Fruit fly (Drosophila melanogaster) whole organism, embryonic: Measurements from ENCODE around the gene Atg18b.
A peak's percentile ranks its signal among the peaks of the same experiment; 100 is the strongest.

Experiments used
- CG10267 ChIP-seq: fragments of 200-800 bp; sonication (Bioruptor generic); optimal IDR thresholded peaks from 2 replicates; lab custom pipeline; 2018; ENCODE audit warnings: missing biosample characterization, mild to moderate bottlenecking, missing genetic modification characterization, moderate library complexity
- CG10274 ChIP-seq: fragments of 200-800 bp; sonication (Bioruptor generic); optimal IDR thresholded peaks from 3 replicates; lab custom pipeline; 2017; ENCODE audit warnings: missing biosample characterization, mild to moderate bottlenecking, missing genetic modification characterization
- CG10431 ChIP-seq: fragments of 200-800 bp; sonication (Bioruptor generic); optimal IDR thresholded peaks from 3 replicates; lab custom pipeline; 2018; ENCODE audit warnings: missing biosample characterization, mild to moderate bottlenecking, missing genetic modification characterization
- CG11085 ChIP-seq: fragments of 200-800 bp; sonication (Bioruptor generic); IDR thresholded peaks from 2 replicates; pipeline ENCODE4 v1.3.6; 2022; ENCODE audit warnings: missing biosample characterization, missing genetic modification characterization
- CG12219 ChIP-seq: fragments of 200-800 bp; sonication (Bioruptor generic); optimal IDR thresholded peaks from 3 replicates; lab custom pipeline; 2018; ENCODE audit warnings: missing biosample characterization, mild to moderate bottlenecking, missing genetic modification characterization
- CG12391 ChIP-seq: fragments of 200-800 bp; sonication (Bioruptor generic); optimal IDR thresholded peaks from 3 replicates; lab custom pipeline; 2018; ENCODE audit warnings: missing biosample characterization, mild to moderate bottlenecking, missing genetic modification characterization, moderate library complexity
- CG14965 ChIP-seq: fragments of 200-800 bp; sonication (Bioruptor generic); optimal IDR thresholded peaks from 2 replicates; lab custom pipeline; 2016; ENCODE audit warnings: missing biosample characterization, missing genetic modification characterization, borderline replicate concordance
- CG1529 ChIP-seq: fragments of 200-800 bp; sonication (Bioruptor generic); optimal IDR thresholded peaks from 3 replicates; lab custom pipeline; 2018; ENCODE audit warnings: missing biosample characterization, missing genetic modification characterization
- CG18476 ChIP-seq: fragments of 200-800 bp; sonication (Bioruptor generic); optimal IDR thresholded peaks from 2 replicates; lab custom pipeline; 2016; ENCODE audit warnings: missing biosample characterization, mild to moderate bottlenecking, missing genetic modification characterization
- CG2120 ChIP-seq: fragments of 200-800 bp; sonication (Bioruptor generic); optimal IDR thresholded peaks from 3 replicates; lab custom pipeline; 2016; ENCODE audit warnings: missing biosample characterization, missing genetic modification characterization
- CG2199 ChIP-seq: fragments of 200-800 bp; sonication (Bioruptor generic); IDR thresholded peaks from 3 replicates; pipeline ENCODE4 v1.3.6; 2022; ENCODE audit warnings: missing biosample characterization, missing genetic modification characterization
- CG30020 ChIP-seq: fragments of 200-800 bp; optimal IDR thresholded peaks from 2 replicates; lab custom pipeline; 2019; ENCODE audit warnings: missing biosample characterization, mild to moderate bottlenecking, missing genetic modification characterization, moderate library complexity
- CG3065 ChIP-seq: fragments of 200-800 bp; sonication (Bioruptor generic); optimal IDR thresholded peaks from 2 replicates; lab custom pipeline; 2016; ENCODE audit warnings: missing biosample characterization, missing genetic modification characterization
- CG34422 ChIP-seq: fragments of 200-800 bp; sonication (Bioruptor generic); IDR thresholded peaks from 3 replicates; pipeline ENCODE4 v1.3.6; 2022; ENCODE audit warnings: missing biosample characterization, missing genetic modification characterization
- CG8281 ChIP-seq: fragments of 200-800 bp; sonication (Bioruptor generic); optimal IDR thresholded peaks from 2 replicates; lab custom pipeline; 2018; ENCODE audit warnings: missing biosample characterization, mild to moderate bottlenecking, missing genetic modification characterization, moderate library complexity
- CG8944 ChIP-seq: fragments of 200-800 bp; sonication (Bioruptor generic); optimal IDR thresholded peaks from 3 replicates; lab custom pipeline; 2016; ENCODE audit warnings: missing biosample characterization, missing genetic modification characterization
- CHES-1-like ChIP-seq: fragments of 200-800 bp; sonication (Bioruptor generic); optimal IDR thresholded peaks from 2 replicates; lab custom pipeline; 2016; ENCODE audit warnings: missing biosample characterization, missing genetic modification characterization
- Dek ChIP-seq: fragments of 200-800 bp; sonication (Bioruptor generic); optimal IDR thresholded peaks from 3 replicates; lab custom pipeline; 2019; ENCODE audit warnings: missing biosample characterization, mild to moderate bottlenecking, missing genetic modification characterization, moderate library complexity
- Dp ChIP-seq: fragments of 200-800 bp; sonication (Bioruptor generic); optimal IDR thresholded peaks from 2 replicates; lab custom pipeline; 2018; ENCODE audit warnings: missing biosample characterization, mild to moderate bottlenecking, missing genetic modification characterization, moderate library complexity
- E2f1 ChIP-seq: fragments of 200-800 bp; sonication (Bioruptor generic); IDR thresholded peaks from 2 replicates; pipeline ENCODE4 v1.3.6; 2022; ENCODE audit warnings: missing biosample characterization, missing genetic modification characterization
- E2f2 ChIP-seq: fragments of 200-800 bp; sonication (Bioruptor generic); IDR thresholded peaks from 2 replicates; pipeline ENCODE4 v1.3.6; 2022; ENCODE audit warnings: missing biosample characterization, missing genetic modification characterization
- ERR ChIP-seq: fragments of 200-800 bp; sonication (Bioruptor generic); optimal IDR thresholded peaks from 2 replicates; lab custom pipeline; 2016; ENCODE audit warnings: missing biosample characterization, missing genetic modification characterization
- Hey ChIP-seq: fragments of 200-800 bp; sonication (Bioruptor generic); optimal IDR thresholded peaks from 3 replicates; lab custom pipeline; 2018; ENCODE audit warnings: missing biosample characterization, mild to moderate bottlenecking, missing genetic modification characterization
- HmgD ChIP-seq: fragments of 200-800 bp; sonication (Bioruptor generic); optimal IDR thresholded peaks from 3 replicates; lab custom pipeline; 2016; ENCODE audit warnings: missing biosample characterization, missing genetic modification characterization
- MBD-R2 ChIP-seq: fragments of 200-800 bp; sonication (Bioruptor generic); IDR thresholded peaks from 2 replicates; pipeline ENCODE4 v1.3.6; 2022; ENCODE audit warnings: missing biosample characterization, missing genetic modification characterization
- Nf-YC ChIP-seq: fragments of 200-800 bp; optimal IDR thresholded peaks from 3 replicates; lab custom pipeline; 2019; ENCODE audit warnings: missing biosample characterization, mild to moderate bottlenecking, missing genetic modification characterization, moderate library complexity
- Pdp1 ChIP-seq, 2 experiments: fragments of 200-800 bp; sonication (Bioruptor generic); optimal IDR thresholded peaks; 3 replicates each; lab custom pipeline; 2016; ENCODE audit warnings: missing biosample characterization in 2 of 2, missing genetic modification characterization in 2 of 2, mild to moderate bottlenecking in 1 of 2, moderate library complexity in 1 of 2
- Side ChIP-seq: fragments of 200-800 bp; sonication (Bioruptor generic); optimal IDR thresholded peaks from 2 replicates; lab custom pipeline; 2016; ENCODE audit warnings: missing biosample characterization, missing genetic modification characterization
- Sox100B ChIP-seq: fragments of 200-800 bp; sonication (Bioruptor generic); optimal IDR thresholded peaks from 3 replicates; lab custom pipeline; 2018; ENCODE audit warnings: missing biosample characterization, mild to moderate bottlenecking, missing genetic modification characterization
- bigmax ChIP-seq: fragments of 200-800 bp; sonication (Bioruptor generic); optimal IDR thresholded peaks from 2 replicates; lab custom pipeline; 2018; ENCODE audit warnings: missing biosample characterization, mild to moderate bottlenecking, missing genetic modification characterization
- cas ChIP-seq: fragments of 200-800 bp; sonication (Bioruptor generic); IDR thresholded peaks from 2 replicates; pipeline ENCODE4 v1.3.6; 2022; ENCODE audit warnings: missing biosample characterization, missing genetic modification characterization
- cg ChIP-seq: fragments of 200-800 bp; sonication (Bioruptor generic); optimal IDR thresholded peaks from 3 replicates; lab custom pipeline; 2019; ENCODE audit warnings: missing biosample characterization, mild to moderate bottlenecking, missing genetic modification characterization, moderate library complexity
- da ChIP-seq: fragments of 200-800 bp; sonication (Bioruptor generic); optimal IDR thresholded peaks from 2 replicates; lab custom pipeline; 2016; ENCODE audit warnings: missing biosample characterization, missing genetic modification characterization
- dm ChIP-seq: fragments of 200-800 bp; sonication (Bioruptor generic); optimal IDR thresholded peaks from 3 replicates; lab custom pipeline; 2016; ENCODE audit warnings: missing biosample characterization, missing genetic modification characterization
- gsb-n ChIP-seq: fragments of 200-800 bp; sonication (Bioruptor generic); optimal IDR thresholded peaks from 3 replicates; lab custom pipeline; 2018; ENCODE audit warnings: missing biosample characterization, mild to moderate bottlenecking, missing genetic modification characterization
- hb ChIP-seq: fragments of 200-800 bp; sonication (Bioruptor generic); IDR thresholded peaks from 3 replicates; pipeline ENCODE4 v1.3.6; 2022; ENCODE audit warnings: missing biosample characterization, missing genetic modification characterization; ENCODE audit not compliant: partially characterized antibody
- insv ChIP-seq, 2 experiments: fragments of 200-800 bp; sonication (Bioruptor generic); optimal IDR thresholded peaks; 3 replicates each; lab custom pipeline; 2016 to 2018; ENCODE audit warnings: missing biosample characterization in 2 of 2, missing genetic modification characterization in 2 of 2
- inv ChIP-seq: fragments of 200-800 bp; sonication (Bioruptor generic); IDR thresholded peaks from 2 replicates; pipeline ENCODE4 v1.3.6; 2022; ENCODE audit warnings: missing biosample characterization, missing genetic modification characterization; ENCODE audit not compliant: partially characterized antibody
- mld ChIP-seq: fragments of 200-800 bp; sonication (Bioruptor generic); IDR thresholded peaks from 3 replicates; pipeline ENCODE4 v1.3.6; 2022; ENCODE audit warnings: missing biosample characterization, missing genetic modification characterization; ENCODE audit not compliant: partially characterized antibody
- pan ChIP-seq, 4 experiments: fragments of >200 bp in 3 of 4; fragments of 200-800 bp in 1 of 4; sonication (Bioruptor generic) in 1 of 4; optimal IDR thresholded peaks in 3 of 4; IDR thresholded peaks in 1 of 4; 2 replicates each; pipeline versions ENCODE4 v1.3.6 to Lab custom; 2017 to 2022; ENCODE audit warnings: missing biosample characterization in 2 of 4, missing genetic modification characterization in 2 of 4, mixed read lengths in 1 of 4
- rib ChIP-seq: fragments of 200-800 bp; sonication (Bioruptor generic); IDR thresholded peaks from 2 replicates; pipeline ENCODE4 v1.3.6; 2022; ENCODE audit warnings: missing biosample characterization, missing genetic modification characterization
- sens-2 ChIP-seq: fragments of 200-800 bp; sonication (Bioruptor generic); IDR thresholded peaks from 2 replicates; pipeline ENCODE4 v1.3.6; 2022; ENCODE audit warnings: missing biosample characterization, missing genetic modification characterization
- slbo ChIP-seq: fragments of 200-800 bp; sonication (Bioruptor generic); IDR thresholded peaks from 2 replicates; pipeline ENCODE4 v1.3.6; 2022; ENCODE audit warnings: missing biosample characterization, missing genetic modification characterization
- tll ChIP-seq, 2 experiments: fragments of 200-800 bp in 1 of 2; fragments of >200 bp in 1 of 2; sonication (Bioruptor generic) in 1 of 2; optimal IDR thresholded peaks; 2 replicates each; lab custom pipeline; 2017 to 2019; ENCODE audit warnings: missing biosample characterization in 2 of 2, missing genetic modification characterization in 2 of 2, mild to moderate bottlenecking in 1 of 2, moderate library complexity in 1 of 2
- tx ChIP-seq: fragments of 200-800 bp; sonication (Bioruptor generic); optimal IDR thresholded peaks from 2 replicates; lab custom pipeline; 2016; ENCODE audit warnings: missing biosample characterization, missing genetic modification characterization
- zfh1 ChIP-seq: fragments of 200-800 bp; sonication (Bioruptor generic); IDR thresholded peaks from 3 replicates; pipeline ENCODE4 v1.3.6; 2022; ENCODE audit warnings: missing biosample characterization, missing genetic modification characterization

Atg18b gene

DNA sequence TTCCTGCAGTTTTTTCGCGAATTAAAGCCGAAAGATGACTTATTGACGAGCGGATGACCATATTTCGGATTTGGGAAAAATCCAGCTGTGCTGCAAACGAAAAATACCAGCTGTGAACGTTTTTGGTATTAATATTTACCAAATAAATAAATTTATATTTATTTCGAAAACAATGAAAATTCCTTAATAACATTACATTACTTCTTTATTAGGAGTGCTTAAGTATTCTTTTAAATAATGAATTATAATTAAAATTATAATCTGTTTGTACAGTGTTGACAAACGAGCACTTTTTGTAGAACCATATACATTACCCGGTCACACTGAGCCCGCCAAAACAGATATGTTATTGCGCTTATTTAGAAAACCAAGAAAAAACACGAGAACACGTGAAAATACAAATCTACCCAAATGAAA lies 40.7 kb downstream of the Atg18b start, which contains the start of the genes bur and Mcm10 (continued):
- TF ChIP-seq pan (optimal IDR thresholded peaks at IDR 0.05; lab: Kevin White, UChicago): no peak
- no peak for TF ChIP-seq pan (GFP tag; optimal IDR thresholded peaks at IDR 0.05 in 1 of 2, IDR thresholded peaks at IDR 0.05 in 1 of 2)
- TF ChIP-seq Dp (GFP tag; lab: Kevin White, UChicago): peak; percentile 87
- TF ChIP-seq E2f2 (GFP tag; lab: Robert Waterston, UW): peak; percentile 91
- TF ChIP-seq Hey (tag; lab: Kevin White, UChicago): no peak
- TF ChIP-seq slbo (GFP tag; lab: Robert Waterston, UW): no peak
- TF ChIP-seq CG10267 (tag; lab: Kevin White, UChicago): peak; percentile 98
- TF ChIP-seq mld (GFP tag; lab: Robert Waterston, UW): no peak
- TF ChIP-seq HmgD (GFP tag; lab: Kevin White, UChicago): no peak
- TF ChIP-seq CG12391 (tag; lab: Kevin White, UChicago): peak; percentile 65
- no peak for TF ChIP-seq tx
- TF ChIP-seq insv (GFP tag; optimal IDR thresholded peaks at IDR 0.05; lab: Kevin White, UChicago): peak in 1 of 2 experiments; percentile 19
- no peak for TF ChIP-seq inv (GFP tag; lab: Robert Waterston, UW)
- no peak for TF ChIP-seq CG12219 (GFP tag; lab: Kevin White, UChicago)
- peak; percentile 62 for TF ChIP-seq CG30020
- no peak for TF ChIP-seq da (GFP tag; lab: Kevin White, UChicago)

DNA sequence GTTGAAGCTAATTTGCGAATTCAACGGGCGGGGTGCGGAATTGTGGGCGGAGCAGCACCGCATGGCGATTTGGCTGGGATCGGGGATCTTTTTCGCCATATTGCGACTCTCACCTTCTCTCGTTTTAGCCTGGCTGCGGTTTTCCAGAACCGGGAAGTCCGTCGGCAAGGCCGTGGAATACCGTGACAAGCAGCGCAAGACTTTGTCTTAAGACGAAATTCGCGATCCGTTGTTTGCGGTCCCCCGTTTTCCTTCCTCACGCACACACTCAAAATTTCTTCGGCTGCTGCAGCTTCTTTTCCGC lies 41.2 kb downstream of the Atg18b start:
- TF ChIP-seq CG34422 (GFP tag; lab: Robert Waterston, UW) (0 out of 3 replicates have a peak, but pooled peaks have one; percentile 33), MBD-R2 (0 out of 2 replicates have a peak, but pooled peaks have one; percentile 6), E2f1 (GFP tag; lab: Robert Waterston, UW) (no peak), hb (GFP tag; lab: Robert Waterston, UW) (0 out of 3 replicates have a peak, but pooled peaks have one; percentile 19), HmgD (GFP tag; lab: Kevin White, UChicago) (no peak), CG2199 (GFP tag; lab: Robert Waterston, UW) (no peak), CG8281 (tag; lab: Kevin White, UChicago) (no peak), cg (peak; percentile 56)

DNA sequence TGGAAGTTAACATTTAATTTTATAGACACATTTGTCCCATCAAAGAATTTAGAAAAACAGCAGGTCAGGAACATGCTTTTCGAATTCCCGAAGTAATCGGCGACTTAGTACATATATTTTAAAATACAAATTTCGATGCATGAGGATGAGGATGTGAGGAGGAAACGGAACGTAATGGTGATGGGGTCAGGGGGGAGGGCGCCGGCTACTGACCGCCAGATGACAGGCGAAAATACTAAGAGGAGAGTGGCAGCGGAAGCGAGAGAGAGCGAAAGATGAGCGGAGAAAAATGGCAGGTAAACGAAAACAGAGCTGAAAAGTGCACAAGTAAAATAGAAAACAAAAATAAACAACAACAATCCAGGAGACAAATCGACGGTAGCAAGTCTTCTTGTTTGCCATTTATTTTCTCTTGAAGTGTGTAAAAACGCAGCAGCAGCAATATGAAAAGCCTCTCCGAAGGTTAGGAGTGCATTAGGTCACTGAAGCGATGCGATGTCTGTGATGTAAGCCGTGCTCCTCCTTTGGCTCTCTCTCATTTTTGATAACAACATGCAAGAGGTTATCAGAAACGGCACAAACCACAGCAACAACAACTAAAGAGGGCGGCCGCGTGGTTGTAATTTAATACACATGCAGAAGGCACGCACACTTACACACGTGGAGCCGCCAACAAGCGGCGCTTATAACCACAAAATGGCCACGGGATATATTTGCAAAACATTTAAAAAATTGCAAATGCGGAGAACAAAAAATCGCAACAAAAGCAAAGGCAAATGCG lies 41.7 kb downstream of the Atg18b start:
- TF ChIP-seq Pdp1 (GFP tag; optimal IDR thresholded peaks at IDR 0.05; lab: Kevin White, UChicago) (peak in 1 of 2 experiments; percentile 93), Side (GFP tag; lab: Kevin White, UChicago) (no peak), cas (no peak), sens-2 (GFP tag; lab: Robert Waterston, UW) (no peak), ERR (no peak), gsb-n (tag; lab: Kevin White, UChicago) (no peak), zfh1 (GFP tag; lab: Robert Waterston, UW) (no peak), Dek (tag; lab: Kevin White, UChicago) (no peak), CG10431 (GFP tag; lab: Kevin White, UChicago) (no peak), CG14965 (GFP tag; lab: Kevin White, UChicago) (no peak), CG11085 (GFP tag; lab: Robert Waterston, UW) (no peak), cg (peak; percentile 68), rib (GFP tag; lab: Robert Waterston, UW) (no peak), CG10274 (GFP tag; lab: Kevin White, UChicago) (no peak), tll (GFP tag; optimal IDR thresholded peaks at IDR 0.05; lab: Kevin White, UChicago) (no peak), CG2120 (GFP tag; lab: Kevin White, UChicago) (no peak), Nf-YC (no peak), CHES-1-like (no peak), Sox100B (GFP tag; lab: Kevin White, UChicago) (no peak), CG8944 (GFP tag; lab: Kevin White, UChicago) (no peak), bigmax (GFP tag; lab: Kevin White, UChicago) (peak; percentile 58), CG3065 (no peak), CG18476 (GFP tag; lab: Kevin White, UChicago) (no peak), dm (GFP tag; lab: Kevin White, UChicago) (peak; percentile 84), CG1529 (no peak)
